Worm (Caenorhabditis elegans) whole organism, midembryonic: ENCODE measurements around the gene syx-18.

Experiments used
- klf-2 ChIP-seq: fragments of 200-800 bp; sonication (Bioruptor generic); conservative IDR thresholded peaks from 2 replicates; pipeline ENCODE4 v1.3.6; 2022; ENCODE audit warnings: missing genetic modification reagents, missing genetic modification characterization, missing compliant biosample characterization
- ztf-29 ChIP-seq: fragments of 200-800 bp; sonication (Bioruptor generic); IDR thresholded peaks from 2 replicates; pipeline ENCODE4 v1.3.6; 2022; ENCODE audit warnings: missing genetic modification reagents, missing genetic modification characterization, missing compliant biosample characterization

ce11 chrV:6688392-6688791 is 33.1 kb upstream of the syx-18 start, which contains the start of gene K11G9.5:
- TF ChIP-seq ztf-29 (GFP tag; lab: Robert Waterston, UW) = no peak
- no peak for TF ChIP-seq klf-2 (GFP tag; lab: Robert Waterston, UW)
